Fruit fly (Drosophila melanogaster): ENCODE results near the gene CG3744.

The CG3744 gene

DNA sequence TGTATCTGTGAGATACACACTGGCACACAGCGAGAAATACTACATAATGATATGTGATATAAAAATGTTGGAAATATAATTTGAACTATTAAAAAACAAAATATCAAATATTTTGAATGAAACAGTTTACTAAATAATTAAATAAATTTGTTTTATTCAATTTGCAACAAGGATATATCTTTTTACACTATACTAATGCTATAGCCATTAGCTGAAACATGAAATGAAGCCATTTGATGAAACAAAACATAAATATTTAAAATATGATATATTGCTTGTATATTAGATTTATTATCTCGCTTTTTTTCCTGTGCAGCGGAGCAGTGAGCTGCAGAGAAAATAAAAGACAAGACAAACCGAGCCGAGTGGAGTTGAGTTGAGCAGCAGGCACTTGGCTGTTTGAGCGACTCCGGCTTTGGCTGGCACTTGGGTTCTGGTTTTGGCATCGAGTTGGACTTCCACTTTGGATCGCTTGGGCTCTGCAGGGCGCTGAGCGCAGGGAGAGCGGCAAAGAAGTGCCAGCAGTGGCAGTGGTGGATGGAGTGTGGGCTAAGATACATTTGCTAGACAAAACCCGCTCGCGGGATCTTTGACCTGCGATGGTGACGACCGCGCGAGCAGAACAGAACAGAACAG lies 17.0 kb upstream of the CG3744 start (continued):
- TF ChIP-seq zen (tag; optimal IDR thresholded peaks at IDR 0.05) (peak; percentile 63), Hr51 (GFP tag; optimal IDR thresholded peaks at IDR 0.05) (peak in 1 of 2 experiments; percentile 86), grau (tag; optimal IDR thresholded peaks at IDR 0.05) (peak; percentile 88), Hmr (GFP tag; optimal IDR thresholded peaks at IDR 0.05) (peak; percentile 66), Blimp-1 (GFP tag; optimal IDR thresholded peaks at IDR 0.05) (peak; percentile 87), gsb-n (tag; optimal IDR thresholded peaks at IDR 0.05) (peak; percentile 86), unpg (GFP tag; optimal IDR thresholded peaks at IDR 0.05) (peak; percentile 85), CG9727 (GFP tag; optimal IDR thresholded peaks at IDR 0.05) (peak; percentile 93), repo (GFP tag; optimal IDR thresholded peaks at IDR 0.05) (no peak), crc (GFP tag; optimal IDR thresholded peaks at IDR 0.05) (no peak), CG8359 (GFP tag; optimal IDR thresholded peaks at IDR 0.05; ENCODE audit: borderline replicate concordance) (peak; percentile 58), CG7556 (GFP tag; optimal IDR thresholded peaks at IDR 0.05) (peak; percentile 91), CG11723 (GFP tag; optimal IDR thresholded peaks at IDR 0.05) (peak; percentile 34), CG7928 (GFP tag; optimal IDR thresholded peaks at IDR 0.05) (peak; percentile 14), Ptx1 (GFP tag; IDR thresholded peaks at IDR 0.05) (peak; percentile 82), HLHmδ (GFP tag; optimal IDR thresholded peaks at IDR 0.05) (no peak), NC2α (GFP tag; optimal IDR thresholded peaks at IDR 0.05) (no peak), CG18619 (GFP tag; optimal IDR thresholded peaks at IDR 0.05) (peak; percentile 67), NC2β (GFP tag; optimal IDR thresholded peaks at IDR 0.05) (no peak), CG1602 (GFP tag; optimal IDR thresholded peaks at IDR 0.05) (peak; percentile 60), Gsc (GFP tag; IDR thresholded peaks at IDR 0.05) (no peak), CG10321 (GFP tag; IDR thresholded peaks at IDR 0.05) (peak; percentile 16; the same call in 1 of the 2 replicates), tup (GFP tag; optimal IDR thresholded peaks at IDR 0.05) (no peak), CG15479 (GFP tag; optimal IDR thresholded peaks at IDR 0.05) (no peak), CG6654 (GFP tag; optimal IDR thresholded peaks at IDR 0.05) (peak; percentile 27), vvl (GFP tag; IDR thresholded peaks at IDR 0.05) (peak; percentile 83), Hmx (GFP tag; optimal IDR thresholded peaks at IDR 0.05) (no peak), C15 (GFP tag; IDR thresholded peaks at IDR 0.05) (no peak), lbe (GFP tag; optimal IDR thresholded peaks at IDR 0.05) (peak; percentile 46), CG31224 (GFP tag; IDR thresholded peaks at IDR 0.05) (peak; percentile 37; the same call in 1 of the 2 replicates), CG6683 (GFP tag; optimal IDR thresholded peaks at IDR 0.05) (no peak), CG10267 (tag; optimal IDR thresholded peaks at IDR 0.05) (peak; percentile 91), CG3838 (GFP tag; optimal IDR thresholded peaks at IDR 0.05) (no peak), ken (GFP tag; IDR thresholded peaks at IDR 0.05) (no peak), CG13424 (tag; optimal IDR thresholded peaks at IDR 0.05) (peak; percentile 88), CG17912 (GFP tag; optimal IDR thresholded peaks at IDR 0.05) (no peak), en (GFP tag; optimal IDR thresholded peaks at IDR 0.05) (no peak), Sry-β (GFP tag; optimal IDR thresholded peaks at IDR 0.05) (peak; percentile 49), sr (GFP tag; IDR thresholded peaks at IDR 0.05) (no peak), CG6854 (GFP tag; optimal IDR thresholded peaks at IDR 0.05) (peak; percentile 62), fd96Cb (tag; optimal IDR thresholded peaks at IDR 0.05) (peak; percentile 88), CG4820 (GFP tag; optimal IDR thresholded peaks at IDR 0.05) (peak; percentile 58), ase (GFP tag; IDR thresholded peaks at IDR 0.05) (0 out of 3 replicates have a peak, but pooled peaks have one; percentile 44), crol (GFP tag; IDR thresholded peaks at IDR 0.05) (peak; percentile 66), CG18764 (GFP tag; optimal IDR thresholded peaks at IDR 0.05) (peak; percentile 59), nerfin-2 (GFP tag; IDR thresholded peaks at IDR 0.05; ENCODE audit: partially characterized antibody) (no peak), CG12769 (tag; optimal IDR thresholded peaks at IDR 0.05) (no peak), ato (GFP tag; IDR thresholded peaks at IDR 0.05; ENCODE audit: partially characterized antibody) (0 out of 2 replicates have a peak, but pooled peaks have one; percentile 13), Mad (GFP tag; optimal IDR thresholded peaks at IDR 0.05) (no peak)

Data from whole organism, embryonic.